Worm (Caenorhabditis elegans) whole organism, L3 larva: ENCODE data around the gene parg-1.

Source experiments
- R02D3.7 ChIP-seq: fragments of 150-350 bp; optimal IDR thresholded peaks from 2 replicates; lab custom pipeline; 2014; ENCODE audit warnings: missing biosample characterization, missing genetic modification characterization
- ZK546.5 ChIP-seq: sonication (generic microtip); optimal IDR thresholded peaks from 2 replicates; lab custom pipeline; 2017; ENCODE audit warnings: missing biosample characterization, missing genetic modification characterization
- aly-2 ChIP-seq: fragments of 150-350 bp; optimal IDR thresholded peaks from 2 replicates; lab custom pipeline; 2014; ENCODE audit warnings: missing biosample characterization, missing genetic modification characterization
- ama-1 ChIP-seq: fragments of 150-350 bp; optimal IDR thresholded peaks from 2 replicates; lab custom pipeline; 2018
- ceh-16 ChIP-seq: sonication (generic microtip); optimal IDR thresholded peaks from 2 replicates; lab custom pipeline; 2017; ENCODE audit warnings: missing biosample characterization, missing genetic modification characterization
- ceh-28 ChIP-seq: fragments of 150-350 bp; optimal IDR thresholded peaks from 2 replicates; lab custom pipeline; 2014; ENCODE audit warnings: missing biosample characterization, missing genetic modification reagents, missing genetic modification characterization
- ceh-9 ChIP-seq: sonication (generic microtip); optimal IDR thresholded peaks from 2 replicates; lab custom pipeline; 2018; ENCODE audit warnings: missing biosample characterization, missing genetic modification characterization
- egl-27 ChIP-seq: sonication (generic microtip); optimal IDR thresholded peaks from 4 replicates; lab custom pipeline; 2017; ENCODE audit warnings: missing biosample characterization, missing genetic modification reagents, missing genetic modification characterization
- egl-5 ChIP-seq: fragments of 150-350 bp; optimal IDR thresholded peaks from 2 replicates; lab custom pipeline; 2017; ENCODE audit warnings: missing biosample characterization, missing genetic modification reagents, missing genetic modification characterization, inconsistent platforms
- elt-2 ChIP-seq: sonication (generic microtip); optimal IDR thresholded peaks from 2 replicates; lab custom pipeline; 2016; ENCODE audit warnings: missing genetic modification reagents, mild to moderate bottlenecking, missing genetic modification characterization, missing compliant biosample characterization
- elt-3 ChIP-seq, 3 experiments: fragments of 150-350 bp in 1 of 3; sonication (generic microtip) in 2 of 3; optimal IDR thresholded peaks; 2 replicates in 2 of 3; 4 replicates in 1 of 3; lab custom pipeline; 2014 to 2017; ENCODE audit warnings: missing biosample characterization in 3 of 3, missing genetic modification characterization in 3 of 3
- eor-1 ChIP-seq, 2 experiments: fragments of 150-350 bp; optimal IDR thresholded peaks; 2 replicates each; lab custom pipeline; 2014 to 2018; ENCODE audit warnings: missing biosample characterization in 2 of 2, missing genetic modification characterization in 2 of 2
- fkh-10 ChIP-seq: sonication (generic microtip); optimal IDR thresholded peaks from 2 replicates; lab custom pipeline; 2017; ENCODE audit warnings: missing biosample characterization, missing genetic modification reagents, missing genetic modification characterization
- fkh-2 ChIP-seq: fragments of 150-350 bp; optimal IDR thresholded peaks from 2 replicates; lab custom pipeline; 2014; ENCODE audit warnings: missing biosample characterization, missing genetic modification reagents, missing genetic modification characterization
- hmg-11 ChIP-seq: sonication (generic microtip); optimal IDR thresholded peaks from 2 replicates; lab custom pipeline; 2016; ENCODE audit warnings: missing genetic modification characterization, missing compliant biosample characterization
- lin-15B ChIP-seq: fragments of 150-350 bp; optimal IDR thresholded peaks from 2 replicates; lab custom pipeline; 2014; ENCODE audit warnings: missing biosample characterization, missing genetic modification characterization
- lin-39 ChIP-seq: fragments of 150-350 bp; optimal IDR thresholded peaks from 2 replicates; lab custom pipeline; 2018; ENCODE audit warnings: missing biosample characterization, missing genetic modification reagents, missing genetic modification characterization
- lsy-12 ChIP-seq: sonication (generic microtip); optimal IDR thresholded peaks from 2 replicates; lab custom pipeline; 2016; ENCODE audit warnings: mild to moderate bottlenecking, missing genetic modification characterization, missing compliant biosample characterization
- mdl-1 ChIP-seq: fragments of 150-350 bp; optimal IDR thresholded peaks from 2 replicates; lab custom pipeline; 2014; ENCODE audit warnings: missing biosample characterization, missing genetic modification characterization
- mml-1 ChIP-seq: fragments of 150-350 bp; sonication (generic microtip); optimal IDR thresholded peaks from 3 replicates; lab custom pipeline; 2014; ENCODE audit warnings: missing biosample characterization, missing genetic modification characterization
- nhr-11 ChIP-seq: fragments of 150-350 bp; optimal IDR thresholded peaks from 2 replicates; lab custom pipeline; 2014; ENCODE audit warnings: missing biosample characterization, missing genetic modification characterization
- nhr-237 ChIP-seq: fragments of 150-350 bp; optimal IDR thresholded peaks from 2 replicates; lab custom pipeline; 2014; ENCODE audit warnings: missing biosample characterization, missing genetic modification characterization
- nhr-25 ChIP-seq: sonication (generic microtip); optimal IDR thresholded peaks from 2 replicates; lab custom pipeline; 2017; ENCODE audit warnings: missing biosample characterization, missing genetic modification characterization
- nhr-43 ChIP-seq: sonication (generic microtip); optimal IDR thresholded peaks from 2 replicates; lab custom pipeline; 2016; ENCODE audit warnings: mild to moderate bottlenecking, missing genetic modification characterization, missing compliant biosample characterization; ENCODE audit not compliant: poor library complexity, severe bottlenecking
- nhr-67 ChIP-seq: fragments of 150-350 bp; optimal IDR thresholded peaks from 2 replicates; lab custom pipeline; 2014; ENCODE audit warnings: missing biosample characterization, missing genetic modification characterization
- pha-4 ChIP-seq: fragments of 150-350 bp; optimal IDR thresholded peaks from 2 replicates; lab custom pipeline; 2014; ENCODE audit warnings: missing biosample characterization, missing genetic modification reagents, missing genetic modification characterization
- pqm-1 ChIP-seq: fragments of 150-350 bp; optimal IDR thresholded peaks from 2 replicates; lab custom pipeline; 2017; ENCODE audit warnings: missing biosample characterization, missing genetic modification characterization, inconsistent platforms
- skn-1 ChIP-seq: fragments of 150-350 bp; optimal IDR thresholded peaks from 2 replicates; lab custom pipeline; 2014; ENCODE audit warnings: missing biosample characterization, missing genetic modification characterization
- snpc-4 ChIP-seq: fragments of 150-350 bp; optimal IDR thresholded peaks from 2 replicates; lab custom pipeline; 2014; ENCODE audit warnings: missing biosample characterization, missing genetic modification characterization
- tbx-2 ChIP-seq: sonication (generic microtip); optimal IDR thresholded peaks from 2 replicates; lab custom pipeline; 2016; ENCODE audit warnings: mild to moderate bottlenecking, missing genetic modification characterization, missing compliant biosample characterization
- unc-39 ChIP-seq: sonication (generic microtip); optimal IDR thresholded peaks from 4 replicates; lab custom pipeline; 2017; ENCODE audit warnings: missing biosample characterization, missing genetic modification characterization
- unc-62 ChIP-seq: fragments of 150-350 bp; sonication (generic microtip); optimal IDR thresholded peaks from 4 replicates; lab custom pipeline; 2014; ENCODE audit warnings: missing biosample characterization, missing genetic modification reagents, missing genetic modification characterization

parg-1 gene

ce11 chrIV:8722801-8723200, 23.3 kb upstream of the parg-1 start:
- no peak for TF ChIP-seq tbx-2 (tag; lab: Kevin White, UChicago)
- no peak for TF ChIP-seq aly-2 (tag; lab: Kevin White, UChicago)
- TF ChIP-seq ceh-28 (tag; lab: Kevin White, UChicago), result no peak
- TF ChIP-seq egl-27 (tag; lab: Kevin White, UChicago), result no peak
- TF ChIP-seq unc-39 (tag; lab: Kevin White, UChicago), result no peak
- no peak for TF ChIP-seq nhr-11 (tag; lab: Kevin White, UChicago)
- TF ChIP-seq fkh-2 (tag; lab: Kevin White, UChicago), result no peak
- TF ChIP-seq egl-5 (tag; lab: Kevin White, UChicago), result no peak
- TF ChIP-seq elt-3 (tag; optimal IDR thresholded peaks at IDR 0.05; lab: Kevin White, UChicago), result no peak
- no peak for TF ChIP-seq ceh-9 (tag; lab: Kevin White, UChicago)
- TF ChIP-seq hmg-11 (tag; lab: Kevin White, UChicago), result no peak
- TF ChIP-seq nhr-237 (tag; lab: Kevin White, UChicago), result no peak
- no peak for TF ChIP-seq snpc-4 (tag; lab: Kevin White, UChicago)
- TF ChIP-seq nhr-43 (tag; lab: Kevin White, UChicago), result no peak
- TF ChIP-seq pqm-1 (tag; lab: Kevin White, UChicago), result no peak
- no peak for TF ChIP-seq eor-1 (tag; optimal IDR thresholded peaks at IDR 0.05; lab: Kevin White, UChicago)
- TF ChIP-seq ZK546.5 (tag; lab: Kevin White, UChicago), result no peak
- TF ChIP-seq elt-2 (tag; lab: Kevin White, UChicago), result no peak

ce11 chrIV:8723720-8724119, 22.3 kb upstream of the parg-1 start, which contains the start of gene F21D5.9:
Gene F21D5.9, plus strand, starts transcription at chrIV:8724020.
- no peak for TF ChIP-seq lin-39 (tag; lab: Kevin White, UChicago)
- TF ChIP-seq lin-15B, result no peak
- no peak for TF ChIP-seq ama-1 (lab: Kevin White, UChicago)
- no peak for TF ChIP-seq pqm-1 (tag; lab: Kevin White, UChicago)
- no peak for TF ChIP-seq R02D3.7 (tag; lab: Kevin White, UChicago)
- TF ChIP-seq tbx-2 (tag; lab: Kevin White, UChicago), result no peak
- no peak for TF ChIP-seq unc-62 (GFP tag; lab: Kevin White, UChicago)
- TF ChIP-seq nhr-11 (tag; lab: Kevin White, UChicago), result no peak
- no peak for TF ChIP-seq nhr-43 (tag; lab: Kevin White, UChicago)
- TF ChIP-seq ceh-9 (tag; lab: Kevin White, UChicago), result no peak
- TF ChIP-seq egl-27 (tag; lab: Kevin White, UChicago), result no peak
- no peak for TF ChIP-seq lsy-12 (tag; lab: Kevin White, UChicago)
- TF ChIP-seq aly-2 (tag; lab: Kevin White, UChicago), result no peak
- TF ChIP-seq skn-1 (tag; lab: Kevin White, UChicago), result no peak
- TF ChIP-seq eor-1 (tag; optimal IDR thresholded peaks at IDR 0.05; lab: Kevin White, UChicago), result no peak
- no peak for TF ChIP-seq pha-4
- TF ChIP-seq mdl-1 (tag; lab: Kevin White, UChicago), result no peak
- TF ChIP-seq hmg-11 (tag; lab: Kevin White, UChicago), result no peak
- TF ChIP-seq elt-2 (tag; lab: Kevin White, UChicago), result no peak
- TF ChIP-seq, all 47 proteins: peak for 0

- no peak for TF ChIP-seq fkh-10 (GFP tag; lab: Kevin White, UChicago)
- TF ChIP-seq tbx-2 (tag; lab: Kevin White, UChicago), result no peak
- no peak for TF ChIP-seq mml-1 (tag; lab: Kevin White, UChicago)
- TF ChIP-seq nhr-25 (tag; lab: Kevin White, UChicago), result no peak
- TF ChIP-seq ceh-16 (tag; lab: Kevin White, UChicago), result no peak
- no peak for TF ChIP-seq nhr-67 (tag; lab: Kevin White, UChicago)
- no peak for TF ChIP-seq egl-5 (tag; lab: Kevin White, UChicago)
Observed at ce11 chrIV:8724907-8725306, 21.1 kb upstream of the parg-1 start.

- peak; percentile 2 for TF ChIP-seq lin-15B
- TF ChIP-seq R02D3.7 (tag; lab: Kevin White, UChicago), result peak; percentile 15
- no peak for TF ChIP-seq unc-62 (GFP tag; lab: Kevin White, UChicago)
- peak; percentile 64 for TF ChIP-seq elt-2 (tag; lab: Kevin White, UChicago)
- peak; percentile 32 for TF ChIP-seq pqm-1 (tag; lab: Kevin White, UChicago)
- no peak for TF ChIP-seq ceh-9 (tag; lab: Kevin White, UChicago)
- no peak for TF ChIP-seq egl-27 (tag; lab: Kevin White, UChicago)
Observed at ce11 chrIV:8725345-8725744, 20.7 kb upstream of the parg-1 start, which contains the start of gene pgm-3. Gene pgm-3, plus strand, starts transcription at chrIV:8725722.
